Fruit fly (Drosophila melanogaster): ENCODE results near the gene CG15506.

- no peak for TF ChIP-seq CTCF (optimal IDR thresholded peaks at IDR 0.05)
- TF ChIP-seq CG8478 (optimal IDR thresholded peaks at IDR 0.05) = no peak
These were observed 49.7 kb upstream of the CG15506 start, which contains the start of the genes ppk20 and ppk30 for dm6 chr3R:29668777-29669176.
